Worm (Caenorhabditis elegans): ENCODE data around the gene F10A3.11.

DNA sequence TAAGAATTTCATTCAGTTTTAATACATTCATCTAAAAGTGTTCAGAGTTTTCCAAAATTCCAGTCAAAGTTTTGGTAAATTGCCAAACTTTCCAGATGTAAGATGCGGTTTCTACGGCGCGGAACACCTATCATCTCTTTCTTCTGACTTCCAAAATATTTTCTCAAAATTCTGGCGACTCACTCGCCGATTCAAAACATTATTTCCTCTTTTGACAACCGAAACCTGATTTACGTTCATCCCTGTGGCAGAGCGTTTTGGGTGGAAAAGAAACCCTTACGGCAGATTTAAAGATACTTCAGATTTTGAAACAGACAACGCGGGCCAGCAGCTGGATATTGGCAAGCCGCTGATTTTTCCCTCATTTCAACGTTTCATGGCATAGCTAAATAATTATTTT is 35.5 kb downstream of the F10A3.11 start, which contains the start of gene F11A5.5:
- TF ChIP-seq ztf-11 (tag; optimal IDR thresholded peaks at IDR 0.05), result no peak
- TF ChIP-seq ceh-28 (tag; optimal IDR thresholded peaks at IDR 0.05), result no peak
- TF ChIP-seq nhr-237 (tag; optimal IDR thresholded peaks at IDR 0.05), result no peak
- no peak for TF ChIP-seq elt-3 (tag; optimal IDR thresholded peaks at IDR 0.05)
